Worm (Caenorhabditis elegans) whole organism, late embryonic: Measurements from ENCODE around the gene T25D3.4.

Experiments used
- ceh-14 ChIP-seq: sonication (generic microtip); optimal IDR thresholded peaks from 2 replicates; lab custom pipeline; 2016; ENCODE audit warnings: missing genotype, missing genetic modification characterization, missing compliant biosample characterization
- nfya-1 ChIP-seq: sonication (generic microtip); optimal IDR thresholded peaks from 2 replicates; lab custom pipeline; 2017; ENCODE audit warnings: missing genetic modification characterization, mild to moderate bottlenecking, missing compliant biosample characterization, antibody characterized with exemption, moderate library complexity
- nhr-232 ChIP-seq: sonication (generic microtip); optimal IDR thresholded peaks from 2 replicates; lab custom pipeline; 2016; ENCODE audit warnings: missing genetic modification characterization, missing compliant biosample characterization
- tbx-7 ChIP-seq: sonication (generic microtip); optimal IDR thresholded peaks from 2 replicates; lab custom pipeline; 2016; ENCODE audit warnings: missing genotype, missing genetic modification characterization, missing compliant biosample characterization

- TF ChIP-seq ceh-14 (tag; lab: Kevin White, UChicago) (no peak), nhr-232 (tag; lab: Kevin White, UChicago) (no peak), nfya-1 (tag; lab: Kevin White, UChicago) (no peak), tbx-7 (tag; lab: Kevin White, UChicago) (no peak)
Measured at ce11 chrII:152283-152682, 5.2 kb downstream of the T25D3.4 start, which contains the start of gene T25D3.3.
